Worm (Caenorhabditis elegans) whole organism, midembryonic: ENCODE measurements around the gene C50E3.12.

Experiments
- T22C8.4 ChIP-seq: fragments of 200-800 bp; sonication (Bioruptor generic); IDR thresholded peaks from 2 replicates; pipeline ENCODE4 v1.3.6; 2022; ENCODE audit warnings: missing genetic modification characterization, missing compliant biosample characterization
- cog-1 ChIP-seq: sonication (generic microtip); optimal IDR thresholded peaks from 2 replicates; lab custom pipeline; 2016; ENCODE audit warnings: missing genetic modification characterization, missing compliant biosample characterization
- flt-1 ChIP-seq: fragments of 200-800 bp; sonication (Bioruptor generic); IDR thresholded peaks from 2 replicates; pipeline ENCODE4 v1.3.6; 2022; ENCODE audit warnings: missing genetic modification characterization, missing compliant biosample characterization
- klf-2 ChIP-seq: fragments of 200-800 bp; sonication (Bioruptor generic); conservative IDR thresholded peaks from 2 replicates; pipeline ENCODE4 v1.3.6; 2022; ENCODE audit warnings: missing genetic modification reagents, missing genetic modification characterization, missing compliant biosample characterization
- med-1 ChIP-seq: sonication (generic microtip); optimal IDR thresholded peaks from 2 replicates; lab custom pipeline; 2017; ENCODE audit warnings: missing genetic modification characterization, mild to moderate bottlenecking, missing compliant biosample characterization, antibody characterized with exemption, missing genetic modification reagents; ENCODE audit not compliant: insufficient read depth
- ref-1 ChIP-seq: fragments of 200-800 bp; sonication (Bioruptor generic); conservative IDR thresholded peaks from 2 replicates; pipeline ENCODE4 v1.3.6; 2022; ENCODE audit warnings: missing genetic modification reagents, missing genetic modification characterization, missing compliant biosample characterization
- tab-1 ChIP-seq: fragments of 200-800 bp; sonication (Bioruptor generic); IDR thresholded peaks from 2 replicates; pipeline ENCODE4 v1.3.6; 2022; ENCODE audit warnings: missing genetic modification characterization, missing compliant biosample characterization
- ztf-23 ChIP-seq: fragments of 200-800 bp; sonication (Bioruptor generic); IDR thresholded peaks from 2 replicates; pipeline ENCODE4 v1.3.6; 2022; ENCODE audit warnings: missing genetic modification reagents, missing genetic modification characterization, missing compliant biosample characterization
- ztf-29 ChIP-seq: fragments of 200-800 bp; sonication (Bioruptor generic); IDR thresholded peaks from 2 replicates; pipeline ENCODE4 v1.3.6; 2022; ENCODE audit warnings: missing genetic modification reagents, missing genetic modification characterization, missing compliant biosample characterization

Gene C50E3.12

DNA sequence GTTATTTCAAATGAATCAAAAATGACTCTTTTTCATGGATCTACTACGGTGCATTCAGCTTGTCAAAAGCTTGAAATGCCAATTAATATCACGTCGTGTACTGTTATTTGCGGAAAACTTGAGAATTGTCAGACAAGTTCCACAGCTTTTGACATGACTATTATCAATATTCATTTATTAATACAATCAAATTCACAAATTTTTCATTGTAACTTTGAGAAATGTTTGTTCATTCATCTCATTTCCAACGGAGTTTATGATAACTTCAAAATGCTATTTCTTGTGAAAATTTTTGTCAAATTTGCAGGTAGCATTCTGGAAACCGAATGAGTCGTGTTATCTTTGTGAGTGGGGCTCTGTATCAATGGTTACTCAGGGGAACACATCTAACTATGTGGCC lies 3.7 kb downstream of the C50E3.12 start, which contains the start of gene C50E3.15:
Gene C50E3.15 (plus strand): TSS at position 301 of the 400 bp plus-strand sequence.
- TF ChIP-seq cog-1 (tag; lab: Kevin White, UChicago): no peak
- TF ChIP-seq ref-1 (GFP tag; lab: Robert Waterston, UW): no peak
- TF ChIP-seq med-1: no peak
- no peak for TF ChIP-seq ztf-23 (GFP tag; lab: Robert Waterston, UW)
- no peak for TF ChIP-seq ztf-29 (GFP tag; lab: Robert Waterston, UW)
- no peak for TF ChIP-seq T22C8.4 (GFP tag; lab: Robert Waterston, UW)
- no peak for TF ChIP-seq klf-2 (GFP tag; lab: Robert Waterston, UW)
- TF ChIP-seq flt-1: no peak
- TF ChIP-seq tab-1 (GFP tag; lab: Robert Waterston, UW): no peak

DNA sequence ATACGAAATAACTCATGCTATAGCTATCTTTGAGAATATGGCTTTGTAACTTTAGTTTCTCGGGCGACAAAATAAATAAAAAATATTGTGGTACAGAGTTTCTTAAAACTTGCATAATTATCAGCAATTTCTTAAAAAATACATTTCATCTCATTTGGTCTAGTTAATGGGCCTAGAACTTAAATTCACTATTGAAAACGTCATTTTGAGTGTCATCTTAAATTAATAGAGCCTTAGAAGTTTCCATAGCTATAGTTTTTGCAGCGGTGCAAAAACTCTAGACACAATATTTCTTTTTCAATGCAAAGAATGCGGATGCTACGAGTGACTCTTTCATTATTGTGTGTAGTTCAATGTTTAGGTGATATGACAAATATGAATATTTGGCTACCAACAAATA lies 9.8 kb downstream of the C50E3.12 start, which contains the start of gene clec-215:
Gene clec-215 (plus strand): TSS at position 301 of the 400 bp plus-strand sequence.
- TF ChIP-seq T22C8.4 (GFP tag; lab: Robert Waterston, UW) (no peak), ztf-23 (GFP tag; lab: Robert Waterston, UW) (no peak), ztf-29 (GFP tag; lab: Robert Waterston, UW) (no peak), flt-1 (no peak), med-1 (no peak), cog-1 (tag; lab: Kevin White, UChicago) (no peak), klf-2 (GFP tag; lab: Robert Waterston, UW) (no peak), tab-1 (GFP tag; lab: Robert Waterston, UW) (no peak)

DNA sequence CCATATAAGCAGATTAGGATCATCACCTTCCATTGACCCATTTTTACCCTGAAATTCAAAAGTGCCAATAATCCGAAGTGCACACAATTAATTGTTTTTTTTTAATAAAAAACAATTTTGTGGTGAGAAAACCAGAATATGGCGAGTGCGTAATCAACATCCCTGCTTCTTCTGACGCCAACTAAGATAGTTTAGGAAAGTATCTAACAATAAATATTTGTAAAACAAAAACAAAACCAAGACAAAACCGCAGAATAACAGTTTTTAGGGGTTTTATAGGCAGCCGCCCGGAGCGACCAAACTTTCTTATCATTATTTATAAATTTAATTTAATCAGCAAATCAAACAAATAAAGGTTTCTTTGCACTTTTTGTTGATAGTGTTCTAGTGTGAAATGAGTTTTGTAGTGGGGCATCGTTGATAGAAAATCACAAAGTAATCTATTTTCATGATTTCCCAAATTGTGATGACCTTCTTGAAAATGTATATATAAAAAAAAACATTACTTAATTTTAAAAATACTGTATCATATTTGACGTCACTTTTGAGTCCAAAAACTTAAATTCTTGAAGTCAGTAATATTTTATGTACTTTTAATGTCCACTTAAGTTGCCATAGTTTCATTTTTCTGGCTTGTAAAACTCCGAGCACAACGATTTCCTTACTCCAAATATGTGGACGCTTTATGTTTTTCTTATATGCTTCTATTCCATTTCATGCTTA lies 12.0 kb downstream of the C50E3.12 start, which contains the start of the genes folt-3 and clec-214:
Gene folt-3 (minus strand): TSS at position 51 of the 723 bp plus-strand sequence.
Gene clec-214 (plus strand): TSS at position 673 of the 723 bp plus-strand sequence.
- TF ChIP-seq tab-1 (GFP tag; lab: Robert Waterston, UW): no peak
- TF ChIP-seq cog-1 (tag; lab: Kevin White, UChicago): no peak
- no peak for TF ChIP-seq med-1
- no peak for TF ChIP-seq flt-1
- TF ChIP-seq ref-1 (GFP tag; lab: Robert Waterston, UW): no peak
- no peak for TF ChIP-seq ztf-23 (GFP tag; lab: Robert Waterston, UW)
- no peak for TF ChIP-seq klf-2 (GFP tag; lab: Robert Waterston, UW)
- no peak for TF ChIP-seq ztf-29 (GFP tag; lab: Robert Waterston, UW)

DNA sequence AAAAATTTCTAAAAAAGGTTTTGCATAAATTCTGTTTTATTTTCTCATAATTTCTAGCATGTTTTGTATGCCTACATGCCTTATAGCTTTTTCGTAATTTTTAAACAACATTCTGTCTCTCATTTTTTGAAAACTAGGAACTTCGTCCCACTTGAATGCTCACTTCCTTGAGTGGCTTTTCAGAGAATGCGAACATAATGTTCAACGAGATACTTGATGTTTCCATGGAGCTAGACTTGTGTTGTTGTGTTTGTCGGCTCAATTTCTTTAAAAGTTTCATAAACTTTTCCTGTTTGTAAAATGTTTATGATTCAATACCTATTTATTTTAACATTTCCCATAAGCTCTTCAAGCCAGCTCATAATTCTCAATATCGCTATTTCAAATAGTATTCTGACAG lies 17.0 kb downstream of the C50E3.12 start, which contains the start of gene clec-213:
Gene clec-213 (plus strand): TSS at position 301 of the 400 bp plus-strand sequence.
- no peak for TF ChIP-seq cog-1 (tag; lab: Kevin White, UChicago)
- no peak for TF ChIP-seq ztf-23 (GFP tag; lab: Robert Waterston, UW)
- TF ChIP-seq klf-2 (GFP tag; lab: Robert Waterston, UW): no peak
- TF ChIP-seq T22C8.4 (GFP tag; lab: Robert Waterston, UW): no peak
- no peak for TF ChIP-seq tab-1 (GFP tag; lab: Robert Waterston, UW)
- no peak for TF ChIP-seq med-1

DNA sequence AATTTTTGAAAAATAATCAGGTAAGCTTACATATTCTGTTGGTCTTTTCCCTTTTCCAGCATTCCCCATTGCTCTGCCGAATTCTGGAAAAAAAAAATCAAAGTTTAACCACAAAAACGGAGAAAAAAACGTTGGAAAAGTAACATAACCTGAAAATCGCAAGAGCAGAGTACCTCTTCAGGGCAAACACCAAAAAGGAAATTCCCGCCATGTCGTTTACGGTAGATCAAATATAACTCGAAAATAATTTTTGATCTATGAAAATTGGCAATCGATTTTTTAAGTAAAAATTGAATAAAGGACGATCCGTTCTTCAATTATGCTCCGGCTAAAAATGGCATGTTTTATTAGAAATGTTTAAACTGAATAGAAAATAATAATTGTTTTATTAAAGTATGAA lies 18.5 kb downstream of the C50E3.12 start, which contains the start of gene C50E3.11:
Gene C50E3.11 (minus strand): TSS at position 83 of the 400 bp plus-strand sequence.
- TF ChIP-seq klf-2 (GFP tag; lab: Robert Waterston, UW) (no peak), ztf-29 (GFP tag; lab: Robert Waterston, UW) (no peak), med-1 (no peak), ztf-23 (GFP tag; lab: Robert Waterston, UW) (no peak), cog-1 (tag; lab: Kevin White, UChicago) (no peak), flt-1 (no peak), tab-1 (GFP tag; lab: Robert Waterston, UW) (no peak), ref-1 (GFP tag; lab: Robert Waterston, UW) (no peak), T22C8.4 (GFP tag; lab: Robert Waterston, UW) (no peak)

DNA sequence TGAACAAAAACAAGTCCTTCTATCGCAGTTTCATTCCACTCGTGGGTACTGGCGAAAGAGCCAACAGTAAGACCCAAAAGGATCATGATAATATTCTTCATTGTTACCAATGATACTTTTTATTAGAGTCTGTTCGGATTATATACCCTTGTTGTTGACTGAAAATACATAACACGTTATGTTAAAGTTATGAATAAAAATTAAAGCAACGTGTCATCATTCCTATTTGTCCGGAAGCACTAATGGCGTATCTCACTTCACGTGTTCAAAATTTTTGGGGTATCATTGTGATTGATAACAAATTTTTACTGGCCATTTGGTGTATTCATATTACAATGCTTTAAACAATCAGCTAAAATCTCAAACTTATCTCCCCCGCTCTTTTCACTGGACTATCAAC lies 20.4 kb downstream of the C50E3.12 start, which contains the start of gene scl-26:
Gene scl-26 (minus strand): TSS at position 101 of the 400 bp plus-strand sequence.
- TF ChIP-seq flt-1: no peak
- no peak for TF ChIP-seq med-1
- TF ChIP-seq klf-2 (GFP tag; lab: Robert Waterston, UW): no peak
- TF ChIP-seq cog-1 (tag; lab: Kevin White, UChicago): no peak
- TF ChIP-seq ztf-29 (GFP tag; lab: Robert Waterston, UW): no peak
- TF ChIP-seq ref-1 (GFP tag; lab: Robert Waterston, UW): no peak
- TF ChIP-seq ztf-23 (GFP tag; lab: Robert Waterston, UW): no peak
- TF ChIP-seq tab-1 (GFP tag; lab: Robert Waterston, UW): no peak
- no peak for TF ChIP-seq T22C8.4 (GFP tag; lab: Robert Waterston, UW)

DNA sequence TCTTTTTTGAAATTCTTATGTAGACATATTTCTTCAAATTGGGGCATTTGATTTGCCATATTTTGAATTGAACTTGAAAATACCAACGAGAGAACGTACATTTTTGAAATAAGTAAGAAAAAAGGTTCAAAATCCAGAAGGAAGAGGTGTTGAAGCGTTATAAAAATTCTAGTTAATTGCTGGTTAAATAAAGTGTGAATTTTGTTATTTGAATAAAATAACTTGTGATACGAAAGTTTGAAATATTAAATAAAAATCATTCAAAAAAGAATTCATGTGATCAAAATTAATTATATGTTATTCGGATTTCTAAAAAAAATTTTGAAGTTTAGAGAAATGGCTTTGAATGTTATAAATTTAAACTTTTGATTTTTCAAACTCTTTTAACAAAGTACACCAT lies 21.7 kb downstream of the C50E3.12 start, which contains the start of gene C50E3.9:
Gene C50E3.9 (minus strand): TSS at position 101 of the 400 bp plus-strand sequence.
- no peak for TF ChIP-seq T22C8.4 (GFP tag; lab: Robert Waterston, UW)

DNA sequence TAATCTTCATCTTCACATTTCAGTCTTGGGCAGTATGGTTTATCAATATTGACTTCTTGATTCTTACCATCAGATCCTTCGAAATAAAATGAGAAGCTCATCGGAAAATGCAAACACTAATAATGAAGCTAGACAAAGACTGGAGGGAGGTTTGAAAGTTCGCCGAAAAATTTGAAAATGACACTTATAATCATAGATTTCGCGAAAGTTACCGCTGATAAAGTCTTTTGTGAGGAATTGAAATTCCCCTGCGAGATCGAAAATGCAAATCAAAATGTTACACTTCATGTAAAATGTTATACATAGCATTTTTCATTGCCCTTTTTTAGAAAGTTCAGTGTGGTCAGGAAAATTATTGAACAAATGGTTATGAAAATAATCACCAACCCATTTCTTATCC lies 23.6 kb downstream of the C50E3.12 start, which contains the start of gene C50E3.7:
Gene C50E3.7 (minus strand): TSS at position 101 of the 400 bp plus-strand sequence.
- TF ChIP-seq ztf-23 (GFP tag; lab: Robert Waterston, UW): no peak
- TF ChIP-seq klf-2 (GFP tag; lab: Robert Waterston, UW): no peak
- TF ChIP-seq T22C8.4 (GFP tag; lab: Robert Waterston, UW): no peak
- TF ChIP-seq ztf-29 (GFP tag; lab: Robert Waterston, UW): no peak
- TF ChIP-seq ref-1 (GFP tag; lab: Robert Waterston, UW): no peak
- TF ChIP-seq med-1: no peak
- no peak for TF ChIP-seq cog-1 (tag; lab: Kevin White, UChicago)
- no peak for TF ChIP-seq flt-1
- TF ChIP-seq tab-1 (GFP tag; lab: Robert Waterston, UW): no peak

DNA sequence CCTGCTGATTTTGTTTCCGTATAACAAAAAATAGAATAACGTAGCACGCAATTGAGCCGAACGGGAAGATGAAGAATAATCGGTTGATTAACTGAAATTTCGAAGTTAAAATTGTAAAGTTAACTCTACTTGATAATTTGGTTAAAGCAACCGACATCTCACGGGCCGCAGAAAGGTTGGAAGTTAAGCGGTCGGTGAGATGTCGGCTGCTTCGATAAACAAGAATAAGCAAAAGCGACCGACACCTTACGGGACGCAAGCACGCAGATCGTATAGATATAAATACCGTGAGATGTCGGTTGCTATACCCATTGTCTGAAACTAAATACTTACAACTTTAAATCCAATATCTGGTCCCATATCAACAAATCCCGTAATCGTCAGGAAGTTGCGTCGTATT lies 26.7 kb downstream of the C50E3.12 start:
- TF ChIP-seq ztf-29 (GFP tag; lab: Robert Waterston, UW) (no peak), cog-1 (tag; lab: Kevin White, UChicago) (no peak), med-1 (no peak)
